Worm (Caenorhabditis elegans) whole organism, L2 larva: ENCODE results near the gene lin-42.

ENCODE experiments used
- ama-1 ChIP-seq: fragments of 150-350 bp; optimal IDR thresholded peaks from 2 replicates; lab custom pipeline; 2018; ENCODE audit warnings: inconsistent platforms
- mab-5 ChIP-seq: fragments of 150-350 bp; optimal IDR thresholded peaks from 2 replicates; lab custom pipeline; 2014; ENCODE audit warnings: missing biosample characterization, missing genetic modification characterization
- sem-4 ChIP-seq: fragments of 150-350 bp; optimal IDR thresholded peaks from 2 replicates; lab custom pipeline; 2014; ENCODE audit warnings: missing biosample characterization, missing genetic modification reagents, missing genetic modification characterization
- ztf-11 ChIP-seq: sonication (generic microtip); optimal IDR thresholded peaks from 2 replicates; lab custom pipeline; 2017; ENCODE audit warnings: missing biosample characterization, missing genetic modification characterization

ce11 chrII:1256742-1257141, 4.6 kb upstream of the lin-42 start:
- no peak for TF ChIP-seq sem-4
- no peak for TF ChIP-seq mab-5 (tag; lab: Kevin White, UChicago)
- no peak for TF ChIP-seq ama-1 (lab: Kevin White, UChicago)
- no peak for TF ChIP-seq ztf-11
